Worm (Caenorhabditis elegans): ENCODE measurements around the gene srg-15.
A peak's percentile ranks its signal among the peaks of the same experiment; 100 is the strongest.

ce11 chrII:8747939-8748352, 37.7 kb upstream of the srg-15 start:
- TF ChIP-seq ama-1 (optimal IDR thresholded peaks at IDR 0.05) (no peak), mep-1 (tag; optimal IDR thresholded peaks at IDR 0.05) (no peak), unc-62 (GFP tag; optimal IDR thresholded peaks at IDR 0.05 in 1 of 2) (no peak), unc-62 (tag; optimal IDR thresholded peaks at IDR 0.05) (no peak), Y105C5A.15 (GFP tag; IDR thresholded peaks at IDR 0.05) (no peak), lin-38 (GFP tag; IDR thresholded peaks at IDR 0.05) (no peak), hmg-1.1 (GFP tag; IDR thresholded peaks at IDR 0.05) (no peak), hlh-11 (tag; optimal IDR thresholded peaks at IDR 0.05) (peak; percentile 33), nhr-76 (tag; optimal IDR thresholded peaks at IDR 0.05) (no peak), tra-1 (GFP tag; IDR thresholded peaks at IDR 0.05) (no peak)

Data from whole organism, L4 larva.